Worm (Caenorhabditis elegans): ENCODE measurements around the gene dolk-1.

DNA sequence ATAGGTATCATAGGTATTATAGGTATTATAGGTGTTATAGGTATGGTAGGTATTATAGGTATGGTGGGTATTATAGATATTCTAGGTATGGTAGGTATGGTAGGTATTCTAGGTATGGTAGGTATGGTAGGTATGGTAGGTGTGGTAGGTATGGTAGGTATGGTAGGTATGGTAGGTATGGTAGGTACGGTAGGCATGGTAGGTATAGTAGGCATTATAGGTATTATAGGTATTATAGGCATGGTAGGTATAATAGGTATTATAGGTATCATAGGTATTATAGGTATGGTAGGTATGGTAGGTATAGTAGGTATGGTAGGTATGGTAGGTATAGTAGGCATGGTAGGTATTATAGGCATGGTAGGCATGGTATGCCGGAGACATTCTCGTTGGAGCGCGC, 1.5 kb downstream of the dolk-1 start:
- TF ChIP-seq ces-1 (GFP tag; optimal IDR thresholded peaks at IDR 0.05) (no peak), elt-1 (tag; optimal IDR thresholded peaks at IDR 0.05; ENCODE audit: borderline replicate concordance, insufficient read depth) (no peak), unc-62 (GFP tag; optimal IDR thresholded peaks at IDR 0.05) (no peak), elt-3 (tag; optimal IDR thresholded peaks at IDR 0.05) (no peak), cnd-1 (tag; optimal IDR thresholded peaks at IDR 0.05) (no peak), nhr-28 (tag; optimal IDR thresholded peaks at IDR 0.05) (no peak), nhr-237 (tag; optimal IDR thresholded peaks at IDR 0.05) (no peak)
